Worm (Caenorhabditis elegans): Measurements from ENCODE around the gene mett-10.

DNA sequence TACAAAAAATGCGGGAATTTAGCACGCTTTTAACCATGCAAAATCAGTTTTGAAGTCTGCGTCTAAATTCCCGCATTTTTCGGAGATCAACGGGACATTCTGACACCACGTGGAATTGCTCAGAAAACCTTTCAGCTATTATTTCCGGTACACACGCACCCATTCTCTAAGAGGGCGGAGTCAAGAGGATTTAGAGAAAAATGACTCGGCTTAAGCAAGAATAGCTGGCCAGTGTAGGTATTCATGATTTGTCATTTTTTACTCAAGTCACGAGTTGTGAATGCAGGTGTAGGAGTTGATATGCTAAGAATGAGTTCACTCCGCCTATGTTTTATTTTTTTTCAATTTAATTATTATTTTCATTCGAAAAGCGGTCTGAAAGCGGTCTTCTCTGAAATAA, 35.9 kb downstream of the mett-10 start:
- TF ChIP-seq unc-62 (GFP tag; optimal IDR thresholded peaks at IDR 0.05) (no peak), zag-1 (tag; optimal IDR thresholded peaks at IDR 0.05) (no peak), skn-1 (tag; optimal IDR thresholded peaks at IDR 0.05) (no peak), nhr-28 (tag; optimal IDR thresholded peaks at IDR 0.05) (no peak)

Data from whole organism, L3 larva.